Worm (Caenorhabditis elegans): ENCODE measurements around the gene M04D8.7.

DNA sequence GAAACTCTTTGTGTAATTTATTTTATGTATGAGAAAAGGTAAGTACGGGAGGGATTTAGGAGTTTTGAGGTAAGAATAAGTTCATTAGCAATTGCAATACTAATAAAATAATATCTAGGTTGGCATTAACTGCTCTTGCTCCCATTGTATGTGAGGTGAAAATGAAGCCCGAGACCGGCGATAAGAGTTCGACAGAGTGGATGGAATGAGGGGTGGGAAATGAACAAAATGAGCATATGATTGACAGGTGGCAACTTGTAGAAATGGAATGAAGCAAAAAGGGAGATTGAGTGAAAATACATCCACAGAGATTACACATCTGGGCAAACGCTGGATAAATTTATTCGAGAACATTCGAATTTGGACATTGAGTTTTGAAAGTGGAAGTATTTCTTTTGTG lies 41.5 kb downstream of the M04D8.7 start:
- TF ChIP-seq T26A5.8 (tag; optimal IDR thresholded peaks at IDR 0.05) (no peak), zfh-2 (GFP tag; conservative IDR thresholded peaks at IDR 0.05) (no peak), B0019.2 (GFP tag; conservative IDR thresholded peaks at IDR 0.05) (no peak), D2030.7 (GFP tag; IDR thresholded peaks at IDR 0.05) (no peak), unc-62 (GFP tag; optimal IDR thresholded peaks at IDR 0.05) (peak; percentile 8), snpc-4 (GFP tag; optimal IDR thresholded peaks at IDR 0.05) (no peak), snpc-4 (tag; optimal IDR thresholded peaks at IDR 0.05) (no peak), madf-3 (GFP tag; IDR thresholded peaks at IDR 0.05) (no peak), tlf-1 (GFP tag; optimal IDR thresholded peaks at IDR 0.05) (no peak)
